Worm (Caenorhabditis elegans) whole organism, L1 larva: ENCODE measurements around the gene srsx-29.

Experiments used
- egl-27 ChIP-seq, 2 experiments: fragments of 150-350 bp in 1 of 2; sonication (generic microtip); optimal IDR thresholded peaks; 3 replicates each; lab custom pipeline; 2017 to 2018; ENCODE audit warnings: missing biosample characterization in 2 of 2, missing genetic modification characterization in 2 of 2, missing genetic modification reagents in 2 of 2
- fkh-10 ChIP-seq: sonication (generic microtip); optimal IDR thresholded peaks from 2 replicates; lab custom pipeline; 2017; ENCODE audit warnings: missing biosample characterization, missing genetic modification reagents, missing genetic modification characterization
- fkh-8 ChIP-seq: sonication (generic microtip); optimal IDR thresholded peaks from 2 replicates; lab custom pipeline; 2016; ENCODE audit warnings: mild to moderate bottlenecking, missing genetic modification characterization, missing compliant biosample characterization
- isw-1 ChIP-seq: fragments of 200-800 bp; sonication (Bioruptor generic); IDR thresholded peaks from 2 replicates; pipeline ENCODE4 v1.3.6; 2022; ENCODE audit warnings: missing genetic modification characterization, missing compliant biosample characterization
- lin-39 ChIP-seq: fragments of 150-350 bp; optimal IDR thresholded peaks from 2 replicates; lab custom pipeline; 2014; ENCODE audit warnings: missing biosample characterization, missing genetic modification reagents, missing genetic modification characterization
- lsy-2 ChIP-seq, 2 experiments: fragments of 150-350 bp; optimal IDR thresholded peaks; 2 replicates each; lab custom pipeline; 2014; ENCODE audit warnings: missing biosample characterization in 2 of 2, missing genetic modification characterization in 2 of 2
- nhr-12 ChIP-seq: sonication (generic microtip); optimal IDR thresholded peaks from 2 replicates; lab custom pipeline; 2017; ENCODE audit warnings: missing biosample characterization, missing genetic modification characterization
- nhr-28 ChIP-seq: fragments of 150-350 bp; optimal IDR thresholded peaks from 2 replicates; lab custom pipeline; 2014; ENCODE audit warnings: missing biosample characterization, missing genetic modification characterization
- nhr-77 ChIP-seq: fragments of 150-350 bp; optimal IDR thresholded peaks from 2 replicates; lab custom pipeline; 2014; ENCODE audit warnings: missing biosample characterization, missing genetic modification characterization
- pqm-1 ChIP-seq: sonication (generic microtip); optimal IDR thresholded peaks from 3 replicates; lab custom pipeline; 2017; ENCODE audit warnings: missing biosample characterization, missing genetic modification characterization
- snpc-4 ChIP-seq: fragments of 150-350 bp; optimal IDR thresholded peaks from 2 replicates; lab custom pipeline; 2014; ENCODE audit warnings: missing biosample characterization, missing genetic modification characterization
- swsn-7 ChIP-seq: sonication (generic microtip); optimal IDR thresholded peaks from 2 replicates; lab custom pipeline; 2016; ENCODE audit warnings: missing genetic modification characterization, missing compliant biosample characterization
- zag-1 ChIP-seq: fragments of 150-350 bp; optimal IDR thresholded peaks from 2 replicates; lab custom pipeline; 2014; ENCODE audit warnings: missing biosample characterization, missing genetic modification characterization
- ztf-11 ChIP-seq, 2 experiments: sonication (generic microtip); optimal IDR thresholded peaks; 2 replicates each; lab custom pipeline; 2016 to 2017; ENCODE audit warnings: missing genetic modification characterization in 2 of 2, missing biosample characterization in 1 of 2, missing compliant biosample characterization in 1 of 2

DNA sequence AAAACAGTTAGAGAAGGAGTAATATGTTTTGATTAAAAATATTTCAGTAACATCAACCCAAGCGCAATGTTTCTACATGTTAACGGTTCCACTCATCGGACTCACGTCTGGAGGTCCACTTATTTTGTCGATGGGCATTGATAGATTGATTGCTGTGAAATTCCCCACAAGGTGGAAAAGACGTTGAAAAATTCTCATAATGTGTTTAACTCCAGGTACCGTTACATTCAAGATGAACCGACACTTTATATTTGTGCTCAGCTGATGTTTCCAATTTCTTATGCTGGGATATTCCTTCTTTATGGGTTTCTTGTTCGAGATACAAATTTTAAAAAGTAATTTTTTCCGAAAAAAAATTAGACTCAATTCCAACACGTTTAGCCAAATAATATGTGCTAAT, 1.7 kb upstream of the srsx-29 start:
- TF ChIP-seq nhr-28 (tag; lab: Kevin White, UChicago) (no peak), lsy-2 (tag; optimal IDR thresholded peaks at IDR 0.05; lab: Kevin White, UChicago) (no peak), fkh-10 (GFP tag; lab: Kevin White, UChicago) (no peak), snpc-4 (tag; lab: Kevin White, UChicago) (no peak), pqm-1 (tag; lab: Kevin White, UChicago) (no peak), nhr-77 (tag; lab: Kevin White, UChicago) (no peak), zag-1 (tag; lab: Kevin White, UChicago) (no peak), swsn-7 (tag; lab: Kevin White, UChicago) (no peak), fkh-8 (tag; lab: Kevin White, UChicago) (no peak), ztf-11 (tag; optimal IDR thresholded peaks at IDR 0.05; lab: Kevin White, UChicago) (no peak), lin-39 (tag; lab: Kevin White, UChicago) (no peak), isw-1 (GFP tag; lab: Robert Waterston, UW) (no peak), nhr-12 (tag; lab: Kevin White, UChicago) (no peak), egl-27 (tag; optimal IDR thresholded peaks at IDR 0.05; lab: Kevin White, UChicago) (no peak)
